Worm (Caenorhabditis elegans) whole organism, L2 larva: ENCODE results near the gene epg-4.

Experiments used
- C34F6.9 ChIP-seq: fragments of 150-350 bp; optimal IDR thresholded peaks from 2 replicates; lab custom pipeline; 2014; ENCODE audit warnings: missing biosample characterization, missing genetic modification characterization
- F13H6.1 ChIP-seq: sonication (generic microtip); optimal IDR thresholded peaks from 2 replicates; lab custom pipeline; 2016; ENCODE audit warnings: missing genetic modification characterization, missing compliant biosample characterization
- R02D3.7 ChIP-seq: fragments of 150-350 bp; optimal IDR thresholded peaks from 2 replicates; lab custom pipeline; 2014; ENCODE audit warnings: missing biosample characterization, missing genetic modification characterization
- Y55F3AM.14 ChIP-seq: fragments of 200-800 bp; sonication (Bioruptor generic); optimal IDR thresholded peaks from 2 replicates; lab custom pipeline; 2018; ENCODE audit warnings: mild to moderate bottlenecking, missing genetic modification characterization, missing compliant biosample characterization
- ZK546.5 ChIP-seq: sonication (generic microtip); optimal IDR thresholded peaks from 2 replicates; lab custom pipeline; 2017; ENCODE audit warnings: missing biosample characterization, missing genetic modification characterization
- alr-1 ChIP-seq: fragments of 150-350 bp; optimal IDR thresholded peaks from 2 replicates; lab custom pipeline; 2014; ENCODE audit warnings: missing biosample characterization, missing genetic modification characterization
- aly-2 ChIP-seq: fragments of 150-350 bp; optimal IDR thresholded peaks from 2 replicates; lab custom pipeline; 2014; ENCODE audit warnings: missing biosample characterization, missing genetic modification characterization
- ama-1 ChIP-seq: fragments of 150-350 bp; optimal IDR thresholded peaks from 2 replicates; lab custom pipeline; 2018; ENCODE audit warnings: inconsistent platforms
- blmp-1 ChIP-seq: sonication (generic microtip); optimal IDR thresholded peaks from 2 replicates; lab custom pipeline; 2017; ENCODE audit warnings: missing genetic modification characterization, mild to moderate bottlenecking, missing compliant biosample characterization, antibody characterized with exemption, moderate library complexity; ENCODE audit not compliant: insufficient read depth
- ceh-16 ChIP-seq: fragments of 150-350 bp; optimal IDR thresholded peaks from 2 replicates; lab custom pipeline; 2014; ENCODE audit warnings: missing biosample characterization, missing genetic modification characterization
- ceh-82 ChIP-seq: fragments of 150-350 bp; optimal IDR thresholded peaks from 2 replicates; lab custom pipeline; 2014; ENCODE audit warnings: missing biosample characterization, missing genetic modification characterization
- dmd-4 ChIP-seq: sonication (generic microtip); optimal IDR thresholded peaks from 2 replicates; lab custom pipeline; 2017; ENCODE audit warnings: missing biosample characterization, missing genetic modification characterization
- egl-27 ChIP-seq: sonication (generic microtip); optimal IDR thresholded peaks from 3 replicates; lab custom pipeline; 2017; ENCODE audit warnings: missing biosample characterization, missing genetic modification reagents, missing genetic modification characterization
- elt-1 ChIP-seq: fragments of 150-350 bp; optimal IDR thresholded peaks from 2 replicates; lab custom pipeline; 2014; ENCODE audit warnings: missing biosample characterization, missing genetic modification characterization
- elt-3 ChIP-seq: sonication (generic microtip); optimal IDR thresholded peaks from 2 replicates; lab custom pipeline; 2017; ENCODE audit warnings: missing biosample characterization, missing genetic modification characterization
- fos-1 ChIP-seq: fragments of 150-350 bp; optimal IDR thresholded peaks from 2 replicates; lab custom pipeline; 2014; ENCODE audit warnings: missing biosample characterization, missing genetic modification characterization
- gmeb-1 ChIP-seq: fragments of 150-350 bp; optimal IDR thresholded peaks from 2 replicates; lab custom pipeline; 2014; ENCODE audit warnings: missing biosample characterization, missing genetic modification characterization
- lin-11 ChIP-seq: fragments of 150-350 bp; sonication (generic microtip); optimal IDR thresholded peaks from 2 replicates; lab custom pipeline; 2014; ENCODE audit warnings: missing biosample characterization, missing genetic modification characterization, inconsistent platforms, mixed read lengths
- lin-13 ChIP-seq: fragments of 150-350 bp; optimal IDR thresholded peaks from 2 replicates; lab custom pipeline; 2014; ENCODE audit warnings: missing biosample characterization, missing genetic modification reagents, missing genetic modification characterization
- lin-39 ChIP-seq: fragments of 150-350 bp; optimal IDR thresholded peaks from 2 replicates; lab custom pipeline; 2014; ENCODE audit warnings: missing biosample characterization, missing genetic modification reagents, missing genetic modification characterization
- lsy-2 ChIP-seq, 2 experiments: fragments of 150-350 bp in 1 of 2; sonication (generic microtip) in 1 of 2; optimal IDR thresholded peaks; 2 replicates each; lab custom pipeline; 2014 to 2017; ENCODE audit warnings: missing biosample characterization in 2 of 2, missing genetic modification characterization in 2 of 2
- mbf-1 ChIP-seq: sonication (generic microtip); optimal IDR thresholded peaks from 2 replicates; lab custom pipeline; 2017; ENCODE audit warnings: missing biosample characterization, missing genetic modification characterization
- nhr-10 ChIP-seq: sonication (generic microtip); optimal IDR thresholded peaks from 2 replicates; lab custom pipeline; 2017; ENCODE audit warnings: missing biosample characterization, missing genetic modification characterization
- nhr-11 ChIP-seq: fragments of 150-350 bp; optimal IDR thresholded peaks from 2 replicates; lab custom pipeline; 2014; ENCODE audit warnings: missing biosample characterization, missing genetic modification characterization
- nhr-12 ChIP-seq: fragments of 150-350 bp; optimal IDR thresholded peaks from 2 replicates; lab custom pipeline; 2014; ENCODE audit warnings: missing biosample characterization, missing genetic modification characterization
- nhr-129 ChIP-seq: fragments of 150-350 bp; optimal IDR thresholded peaks from 2 replicates; lab custom pipeline; 2014; ENCODE audit warnings: missing biosample characterization, missing genetic modification characterization
- nhr-21 ChIP-seq: fragments of 150-350 bp; optimal IDR thresholded peaks from 2 replicates; lab custom pipeline; 2014; ENCODE audit warnings: missing biosample characterization, missing genetic modification characterization
- nhr-23 ChIP-seq: fragments of 150-350 bp; optimal IDR thresholded peaks from 2 replicates; lab custom pipeline; 2014; ENCODE audit warnings: missing biosample characterization, missing genetic modification reagents, missing genetic modification characterization
- nhr-237 ChIP-seq: fragments of 150-350 bp; optimal IDR thresholded peaks from 2 replicates; lab custom pipeline; 2014; ENCODE audit warnings: missing biosample characterization, missing genetic modification characterization
- nhr-25 ChIP-seq: fragments of 150-350 bp; sonication (generic microtip); optimal IDR thresholded peaks from 3 replicates; lab custom pipeline; 2014; ENCODE audit warnings: missing biosample characterization, missing genetic modification characterization
- nhr-6 ChIP-seq: fragments of 150-350 bp; optimal IDR thresholded peaks from 2 replicates; lab custom pipeline; 2014; ENCODE audit warnings: missing biosample characterization, missing genetic modification characterization
- nhr-77 ChIP-seq: fragments of 150-350 bp; optimal IDR thresholded peaks from 2 replicates; lab custom pipeline; 2014; ENCODE audit warnings: missing biosample characterization, missing genetic modification characterization
- peb-1 ChIP-seq: fragments of 150-350 bp; optimal IDR thresholded peaks from 2 replicates; lab custom pipeline; 2014; ENCODE audit warnings: missing biosample characterization, missing genetic modification characterization
- sem-4 ChIP-seq: fragments of 150-350 bp; optimal IDR thresholded peaks from 2 replicates; lab custom pipeline; 2014; ENCODE audit warnings: missing biosample characterization, missing genetic modification reagents, missing genetic modification characterization
- skn-1 ChIP-seq: sonication (generic microtip); optimal IDR thresholded peaks from 2 replicates; lab custom pipeline; 2017; ENCODE audit warnings: missing biosample characterization, missing genetic modification characterization
- sma-3 ChIP-seq: sonication (generic microtip); optimal IDR thresholded peaks from 2 replicates; lab custom pipeline; 2016; ENCODE audit warnings: missing genetic modification reagents, missing genetic modification characterization, missing compliant biosample characterization
- sma-9 ChIP-seq, 2 experiments: fragments of 150-350 bp in 1 of 2; sonication (generic microtip) in 1 of 2; optimal IDR thresholded peaks; 2 replicates each; lab custom pipeline; 2014 to 2016; ENCODE audit warnings: missing genetic modification characterization in 2 of 2, mild to moderate bottlenecking in 1 of 2, missing biosample characterization in 1 of 2, missing compliant biosample characterization in 1 of 2, missing genetic modification reagents in 1 of 2, moderate library complexity in 1 of 2
- snpc-4 ChIP-seq: fragments of 150-350 bp; optimal IDR thresholded peaks from 2 replicates; lab custom pipeline; 2014; ENCODE audit warnings: missing biosample characterization, missing genetic modification characterization
- unc-39 ChIP-seq: fragments of 150-350 bp; optimal IDR thresholded peaks from 2 replicates; lab custom pipeline; 2014; ENCODE audit warnings: missing biosample characterization, missing genetic modification characterization
- unc-55 ChIP-seq: fragments of 150-350 bp; sonication (generic microtip); optimal IDR thresholded peaks from 3 replicates; lab custom pipeline; 2014; ENCODE audit warnings: missing biosample characterization, missing genetic modification reagents, missing genetic modification characterization
- unc-62 ChIP-seq: fragments of 150-350 bp; optimal IDR thresholded peaks from 2 replicates; lab custom pipeline; 2014; ENCODE audit warnings: missing biosample characterization, missing genetic modification reagents, missing genetic modification characterization
- zag-1 ChIP-seq: fragments of 150-350 bp; optimal IDR thresholded peaks from 2 replicates; lab custom pipeline; 2014; ENCODE audit warnings: missing biosample characterization, missing genetic modification characterization
- ztf-1 ChIP-seq: fragments of 200-800 bp; sonication (Bioruptor generic); conservative IDR thresholded peaks from 2 replicates; pipeline ENCODE4 v1.3.6; 2022; ENCODE audit warnings: missing genetic modification characterization, missing compliant biosample characterization
- ztf-11 ChIP-seq: sonication (generic microtip); optimal IDR thresholded peaks from 2 replicates; lab custom pipeline; 2017; ENCODE audit warnings: missing biosample characterization, missing genetic modification characterization
- ztf-4 ChIP-seq: fragments of 150-350 bp; optimal IDR thresholded peaks from 2 replicates; lab custom pipeline; 2014; ENCODE audit warnings: missing biosample characterization, missing genetic modification characterization

epg-4 gene

ce11 chrIII:7185473-7185872, 3.5 kb downstream of the epg-4 start, which contains the start of gene F37C12.14:
Gene F37C12.14, minus strand, starts transcription at chrIII:7185573.
- TF ChIP-seq F13H6.1 (tag; lab: Kevin White, UChicago) (no peak), nhr-237 (tag; lab: Kevin White, UChicago) (no peak), fos-1 (tag; lab: Kevin White, UChicago) (no peak), ceh-82 (tag; lab: Kevin White, UChicago) (no peak), gmeb-1 (tag; lab: Kevin White, UChicago) (no peak), peb-1 (no peak), unc-62 (no peak), sma-3 (GFP tag; lab: Kevin White, UChicago) (no peak), mbf-1 (tag; lab: Kevin White, UChicago) (no peak), nhr-129 (tag; lab: Kevin White, UChicago) (no peak), alr-1 (tag; lab: Kevin White, UChicago) (no peak), aly-2 (tag; lab: Kevin White, UChicago) (no peak), lin-11 (no peak), sma-9 (GFP tag; optimal IDR thresholded peaks at IDR 0.05; lab: Kevin White, UChicago) (no peak), sma-9 (tag; optimal IDR thresholded peaks at IDR 0.05; lab: Kevin White, UChicago) (no peak)

ce11 chrIII:7188300-7189052, 6.5 kb downstream of the epg-4 start, which contains the start of the genes F37C12.21 and F37C12.10:
Gene F37C12.21, plus strand, starts transcription at chrIII:7188357.
Gene F37C12.10, minus strand, starts transcription at chrIII:7188384.
- TF ChIP-seq fos-1 (tag; lab: Kevin White, UChicago) (peak; percentile 59), lsy-2 (tag; optimal IDR thresholded peaks at IDR 0.05; lab: Kevin White, UChicago) (no peak)

ce11 chrIII:7189581-7190128, 7.7 kb downstream of the epg-4 start, which contains the start of gene rps-21:
Gene rps-21, minus strand, starts transcription at chrIII:7189631.
- TF ChIP-seq ceh-16 (tag; lab: Kevin White, UChicago) (peak; percentile 37), ama-1 (lab: Kevin White, UChicago) (no peak), gmeb-1 (tag; lab: Kevin White, UChicago) (peak; percentile 82), nhr-12 (tag; lab: Kevin White, UChicago) (no peak), egl-27 (tag; lab: Kevin White, UChicago) (peak; percentile 73), F13H6.1 (tag; lab: Kevin White, UChicago) (peak; percentile 58), nhr-21 (peak; percentile 57), lin-39 (no peak), R02D3.7 (tag; lab: Kevin White, UChicago) (peak; percentile 85), nhr-25 (peak; percentile 79), alr-1 (tag; lab: Kevin White, UChicago) (no peak), unc-39 (tag; lab: Kevin White, UChicago) (no peak), blmp-1 (tag; lab: Kevin White, UChicago) (peak; percentile 43), aly-2 (tag; lab: Kevin White, UChicago) (no peak), unc-55 (GFP tag; lab: Kevin White, UChicago) (peak; percentile 94), lin-11 (peak; percentile 80), nhr-11 (tag; lab: Kevin White, UChicago) (no peak), nhr-23 (tag; lab: Kevin White, UChicago) (no peak), sem-4 (tag; lab: Kevin White, UChicago) (peak; percentile 46), ztf-1 (GFP tag; lab: Robert Waterston, UW) (no peak), fos-1 (tag; lab: Kevin White, UChicago) (peak; percentile 66), nhr-77 (tag; lab: Kevin White, UChicago) (peak; percentile 46), lsy-2 (tag; optimal IDR thresholded peaks at IDR 0.05; lab: Kevin White, UChicago) (peak; percentile 84 to 93), mbf-1 (tag; lab: Kevin White, UChicago) (no peak), dmd-4 (no peak), zag-1 (tag; lab: Kevin White, UChicago) (peak; percentile 38), ztf-4 (tag; lab: Kevin White, UChicago) (no peak), skn-1 (tag; lab: Kevin White, UChicago) (no peak), peb-1 (no peak), elt-3 (tag; lab: Kevin White, UChicago) (no peak), ceh-82 (tag; lab: Kevin White, UChicago) (no peak), ztf-11 (tag; lab: Kevin White, UChicago) (no peak), snpc-4 (tag; lab: Kevin White, UChicago) (peak; percentile 59), lin-13 (peak; percentile 91), nhr-6 (peak; percentile 44), C34F6.9 (peak; percentile 87), nhr-129 (tag; lab: Kevin White, UChicago) (peak; percentile 70), sma-3 (GFP tag; lab: Kevin White, UChicago) (peak; percentile 84), Y55F3AM.14 (GFP tag; lab: Kevin White, UChicago) (no peak), nhr-237 (tag; lab: Kevin White, UChicago) (no peak), ZK546.5 (peak; percentile 74), unc-62 (no peak), sma-9 (GFP tag; optimal IDR thresholded peaks at IDR 0.05; lab: Kevin White, UChicago) (peak; percentile 67), sma-9 (tag; optimal IDR thresholded peaks at IDR 0.05; lab: Kevin White, UChicago) (no peak), elt-1 (no peak), nhr-10 (no peak)
